Worm (Caenorhabditis elegans) whole organism, L4/young adult: Measurements from ENCODE around the gene Y49E10.27.

Experiments used
- W03F9.2 ChIP-seq: fragments of 150-350 bp; optimal IDR thresholded peaks from 2 replicates; lab custom pipeline; 2014; ENCODE audit warnings: missing biosample characterization, missing genetic modification characterization
- him-1 ChIP-seq: sonication (generic microtip); optimal IDR thresholded peaks from 2 replicates; lab custom pipeline; 2016; ENCODE audit warnings: missing genotype, missing genetic modification reagents, missing genetic modification characterization, missing compliant biosample characterization

DNA sequence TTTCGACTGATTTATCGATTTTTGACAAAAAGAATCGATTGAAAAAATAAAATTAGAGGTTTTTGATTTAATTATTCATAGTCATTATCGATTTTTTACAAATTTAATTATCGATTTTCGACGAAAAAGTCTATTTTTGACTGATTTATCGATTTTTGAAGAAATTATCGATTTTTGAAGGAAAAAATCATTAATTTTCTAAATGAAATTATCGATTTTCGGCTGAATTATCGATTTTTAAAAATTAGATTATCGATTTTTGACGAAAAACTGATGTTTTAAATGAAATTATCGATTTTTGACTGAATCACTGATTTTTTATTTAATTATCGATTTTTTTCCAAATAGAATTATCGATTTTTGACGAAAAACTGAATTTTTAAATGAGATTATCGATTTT lies 23.1 kb upstream of the Y49E10.27 start:
- no peak for TF ChIP-seq him-1 (tag; lab: Kevin White, UChicago)
- TF ChIP-seq W03F9.2 (tag; lab: Kevin White, UChicago), result no peak
